Fruit fly (Drosophila melanogaster): ENCODE data around the gene Hcs.

Hcs gene

DNA sequence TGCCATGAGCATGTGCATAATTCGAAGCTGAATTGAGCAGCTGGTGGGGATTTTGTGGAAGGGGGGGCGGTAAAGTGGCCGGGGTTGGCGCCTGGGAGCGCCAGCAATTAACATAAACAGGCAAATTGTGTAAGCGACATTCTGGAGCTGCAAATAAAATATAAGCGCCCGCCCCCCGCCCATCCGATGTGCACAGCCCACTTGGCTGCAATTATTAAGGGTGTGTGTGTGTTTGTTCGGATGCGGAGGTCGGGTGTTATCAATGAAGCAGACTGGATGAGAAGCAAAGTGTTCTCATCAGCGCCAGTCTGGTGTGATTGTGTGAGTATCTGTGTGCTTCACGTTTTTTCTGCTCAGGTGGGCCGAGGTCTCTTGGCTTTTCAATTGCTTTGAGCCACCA lies 45.1 kb downstream of the Hcs start:
- TF ChIP-seq Opbp (GFP tag; IDR thresholded peaks at IDR 0.05; ENCODE audit: partially characterized antibody) (no peak), crol (GFP tag; IDR thresholded peaks at IDR 0.05) (peak; percentile 21; the same call in 1 of the 2 replicates), gsb (GFP tag; IDR thresholded peaks at IDR 0.05) (no peak), MESR4 (GFP tag; optimal IDR thresholded peaks at IDR 0.05) (no peak), Xrp1 (GFP tag; IDR thresholded peaks at IDR 0.05) (no peak), Stat92E (GFP tag; optimal IDR thresholded peaks at IDR 0.05) (no peak), pnt (GFP tag; optimal IDR thresholded peaks at IDR 0.05) (no peak), CG7372 (GFP tag; IDR thresholded peaks at IDR 0.05) (0 out of 2 replicates have a peak, but pooled peaks have one; percentile 12), mirr (GFP tag; optimal IDR thresholded peaks at IDR 0.05) (no peak), bsh (GFP tag; optimal IDR thresholded peaks at IDR 0.05) (no peak), CG5180 (GFP tag; optimal IDR thresholded peaks at IDR 0.05) (no peak), chinmo (GFP tag; IDR thresholded peaks at IDR 0.05; ENCODE audit: partially characterized antibody) (0 out of 4 replicates have a peak, but pooled peaks have one; percentile 58), tna (GFP tag; IDR thresholded peaks at IDR 0.05; ENCODE audit: partially characterized antibody) (no peak), CG4282 (GFP tag; optimal IDR thresholded peaks at IDR 0.05) (no peak), Ets65A (GFP tag) (peak; percentile 27), CG6689 (GFP tag; IDR thresholded peaks at IDR 0.05) (no peak), hb (GFP tag; IDR thresholded peaks at IDR 0.05; ENCODE audit: partially characterized antibody) (0 out of 3 replicates have a peak, but pooled peaks have one; percentile 16), gt (GFP tag; IDR thresholded peaks at IDR 0.05) (0 out of 2 replicates have a peak, but pooled peaks have one; percentile 7), ftz-f1 (GFP tag; optimal IDR thresholded peaks at IDR 0.05) (no peak), CG17568 (GFP tag; optimal IDR thresholded peaks at IDR 0.05) (no peak), Fer2 (tag; optimal IDR thresholded peaks at IDR 0.05) (no peak), CG3281 (GFP tag; optimal IDR thresholded peaks at IDR 0.05) (no peak), nerfin-2 (GFP tag; IDR thresholded peaks at IDR 0.05; ENCODE audit: partially characterized antibody) (no peak), CG10274 (GFP tag; optimal IDR thresholded peaks at IDR 0.05) (no peak), CG1602 (GFP tag; optimal IDR thresholded peaks at IDR 0.05) (no peak)

- TF ChIP-seq D19A (tag; optimal IDR thresholded peaks at IDR 0.05) (peak; percentile 77), sens (GFP tag) (peak; percentile 61), CG9876 (GFP tag; optimal IDR thresholded peaks at IDR 0.05) (no peak)
Observed at dm6 chr3R:5520566-5520965, 45.9 kb downstream of the Hcs start.

DNA sequence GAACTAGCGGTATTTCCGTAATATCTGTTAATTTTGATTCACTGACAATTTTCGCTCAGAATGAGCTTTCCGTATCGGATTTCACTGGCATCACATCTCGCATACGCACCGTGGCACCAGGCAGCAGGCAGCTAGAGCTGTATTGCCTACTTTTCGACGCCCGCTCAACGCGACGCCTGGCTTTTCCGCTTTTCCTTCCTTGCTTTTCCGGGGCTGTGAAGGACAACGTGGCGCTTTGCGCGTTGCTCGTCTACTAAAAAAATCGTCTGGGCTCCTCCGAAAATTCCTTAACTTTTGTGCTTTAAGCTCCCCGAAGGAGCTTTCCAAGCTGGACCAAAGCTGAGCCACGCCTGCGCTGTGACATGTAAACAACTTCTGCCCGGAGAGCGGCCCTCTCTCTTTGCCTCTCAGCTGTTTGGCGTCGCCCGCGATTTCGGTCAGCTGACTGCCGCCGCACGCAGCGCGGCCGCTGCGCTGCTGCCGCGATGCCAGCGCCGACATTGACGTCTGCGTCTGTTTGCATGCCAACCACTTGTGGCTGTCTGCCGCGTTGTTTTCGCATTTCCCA lies 48.5 kb downstream of the Hcs start, which contains the start of the genes CG43845 and Nmdar1:
Gene CG43845 (minus strand): TSS at position 51 of the 568 bp plus-strand sequence.
Gene Nmdar1 (minus strand): TSS at position 259 of the 568 bp plus-strand sequence.
- TF ChIP-seq ems (GFP tag; optimal IDR thresholded peaks at IDR 0.05) (peak; percentile 2), Mad (GFP tag; optimal IDR thresholded peaks at IDR 0.05) (no peak), MTF-1 (GFP tag; optimal IDR thresholded peaks at IDR 0.05; ENCODE audit: borderline replicate concordance) (no peak), CG2129 (GFP tag; IDR thresholded peaks at IDR 0.05; ENCODE audit: partially characterized antibody) (no peak), CG34422 (GFP tag; IDR thresholded peaks at IDR 0.05) (peak; percentile 47; the same call in 1 of the 3 replicates), gt (GFP tag; IDR thresholded peaks at IDR 0.05) (no peak), bab2 (GFP tag; optimal IDR thresholded peaks at IDR 0.05) (no peak), HHEX (GFP tag; optimal IDR thresholded peaks at IDR 0.05) (no peak), Ada2b (GFP tag; IDR thresholded peaks at IDR 0.05) (no peak), al (GFP tag; IDR thresholded peaks at IDR 0.05) (no peak), sd (tag; optimal IDR thresholded peaks at IDR 0.05) (peak; percentile 18), schlank (tag; optimal IDR thresholded peaks at IDR 0.05) (no peak), CG42726 (GFP tag; IDR thresholded peaks at IDR 0.05; ENCODE audit: partially characterized antibody) (0 out of 2 replicates have a peak, but pooled peaks have one; percentile 5), tin (GFP tag; optimal IDR thresholded peaks at IDR 0.05) (no peak), Camta (GFP tag; optimal IDR thresholded peaks at IDR 0.05) (no peak), Mes4 (GFP tag; optimal IDR thresholded peaks at IDR 0.05) (no peak), CG10431 (GFP tag; optimal IDR thresholded peaks at IDR 0.05) (no peak), jumu (GFP tag; optimal IDR thresholded peaks at IDR 0.05) (no peak), CG34376 (GFP tag; optimal IDR thresholded peaks at IDR 0.05) (peak; percentile 25), Opbp (GFP tag; IDR thresholded peaks at IDR 0.05; ENCODE audit: partially characterized antibody) (no peak), Bteb2 (GFP tag; optimal IDR thresholded peaks at IDR 0.05) (no peak), Xrp1 (GFP tag; IDR thresholded peaks at IDR 0.05) (no peak), unpg (GFP tag; optimal IDR thresholded peaks at IDR 0.05) (no peak)

Data from whole organism, embryonic.